Fruit fly (Drosophila melanogaster): Measurements from ENCODE around the gene CG32263.

DNA sequence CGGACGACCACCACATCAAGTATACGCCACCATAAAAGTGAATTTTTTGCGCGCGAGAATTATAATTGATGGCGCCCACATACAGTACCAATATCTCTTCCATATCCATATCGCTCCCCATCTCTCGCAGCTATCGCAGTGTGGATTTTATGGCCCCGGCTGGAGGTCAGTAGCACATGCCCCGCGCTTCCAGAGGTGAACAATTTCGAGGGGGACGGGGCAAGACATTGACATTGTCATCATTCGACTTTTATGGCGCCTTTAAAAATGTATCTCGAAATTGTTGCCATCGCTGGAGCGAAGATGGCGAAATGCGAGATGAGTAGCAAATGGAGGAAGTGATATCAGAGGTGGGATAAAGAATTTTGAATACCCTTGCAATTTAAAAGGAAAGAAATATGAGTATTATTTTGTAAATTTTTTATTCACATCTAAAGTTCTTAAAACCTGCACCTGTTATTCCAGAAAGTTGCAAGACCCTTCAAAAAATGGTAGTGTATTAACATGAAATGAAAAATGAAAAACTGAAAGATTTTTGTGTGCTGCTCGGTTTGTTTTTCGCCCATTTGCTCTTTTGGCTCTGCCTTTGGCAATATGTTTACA, 50.4 kb downstream of the CG32263 start:
- no peak for TF ChIP-seq h (optimal IDR thresholded peaks at IDR 0.05)
- TF ChIP-seq ttk (optimal IDR thresholded peaks at IDR 0.05), result no peak
- TF ChIP-seq Sin3A (optimal IDR thresholded peaks at IDR 0.05), result no peak
- TF ChIP-seq psq (optimal IDR thresholded peaks at IDR 0.05), result no peak
